Worm (Caenorhabditis elegans): ENCODE results near the gene B0303.4.

- TF ChIP-seq med-1 (GFP tag; optimal IDR thresholded peaks at IDR 0.05; ENCODE audit: insufficient read depth), result no peak
- no peak for TF ChIP-seq ref-1 (GFP tag; conservative IDR thresholded peaks at IDR 0.05)
- TF ChIP-seq flt-1 (GFP tag; IDR thresholded peaks at IDR 0.05), result no peak
- no peak for TF ChIP-seq tab-1 (GFP tag; IDR thresholded peaks at IDR 0.05)
- no peak for TF ChIP-seq cog-1 (tag; optimal IDR thresholded peaks at IDR 0.05)
- no peak for TF ChIP-seq klf-2 (GFP tag; conservative IDR thresholded peaks at IDR 0.05)
Observed at ce11 chrIII:8704765-8705164, 15.1 kb downstream of the B0303.4 start, which contains the start of gene B0303.16.

All from whole organism, midembryonic.